Worm (Caenorhabditis elegans) whole organism, L4 larva: ENCODE measurements around the gene dyf-11.

Experiments
- D1046.2 ChIP-seq: fragments of 200-800 bp; sonication (Bioruptor generic); IDR thresholded peaks from 2 replicates; pipeline ENCODE4 v1.3.6; 2022; ENCODE audit warnings: missing genetic modification characterization, missing compliant biosample characterization
- R02D3.7 ChIP-seq: fragments of 150-350 bp; sonication (generic microtip); optimal IDR thresholded peaks from 3 replicates; lab custom pipeline; 2014; ENCODE audit warnings: missing biosample characterization, missing genetic modification characterization
- Y105C5A.15 ChIP-seq: fragments of 200-800 bp; sonication (Bioruptor generic); IDR thresholded peaks from 2 replicates; pipeline ENCODE4 v1.3.6; 2022; ENCODE audit warnings: missing genetic modification characterization, missing compliant biosample characterization
- Y5F2A.4 ChIP-seq: fragments of 200-800 bp; sonication (Bioruptor generic); optimal IDR thresholded peaks from 2 replicates; lab custom pipeline; 2018; ENCODE audit warnings: mild to moderate bottlenecking, missing genetic modification characterization, missing compliant biosample characterization
- aha-1 ChIP-seq: fragments of 150-350 bp; peaks from one replicate; lab custom pipeline; 2014; ENCODE audit warnings: missing biosample characterization, missing genetic modification characterization
- aly-2 ChIP-seq: sonication (generic microtip); optimal IDR thresholded peaks from 2 replicates; lab custom pipeline; 2018; ENCODE audit warnings: missing biosample characterization, missing genetic modification characterization
- ama-1 ChIP-seq: fragments of 150-350 bp; optimal IDR thresholded peaks from 2 replicates; lab custom pipeline; 2014; ENCODE audit warnings: inconsistent platforms, mixed read lengths
- arid-1 ChIP-seq: fragments of 200-800 bp; sonication (Bioruptor generic); conservative IDR thresholded peaks from 2 replicates; pipeline ENCODE4 v1.3.6; 2022; ENCODE audit warnings: missing genetic modification reagents, missing genetic modification characterization, missing compliant biosample characterization
- attf-4 ChIP-seq: sonication (generic microtip); optimal IDR thresholded peaks from 3 replicates; lab custom pipeline; 2017; ENCODE audit warnings: missing biosample characterization, missing genetic modification characterization
- ceh-32 ChIP-seq: sonication (generic microtip); optimal IDR thresholded peaks from 2 replicates; lab custom pipeline; 2016; ENCODE audit warnings: mild to moderate bottlenecking, missing genetic modification characterization, missing compliant biosample characterization; ENCODE audit not compliant: poor library complexity
- ces-1 ChIP-seq: fragments of 150-350 bp; sonication (generic microtip); optimal IDR thresholded peaks from 4 replicates; lab custom pipeline; 2014; ENCODE audit warnings: missing biosample characterization, missing genetic modification reagents, missing genetic modification characterization
- daf-8 ChIP-seq: fragments of 200-800 bp; sonication (Bioruptor generic); IDR thresholded peaks from 2 replicates; pipeline ENCODE4 v1.3.6; 2022; ENCODE audit warnings: missing genetic modification characterization, missing compliant biosample characterization
- dmd-8 ChIP-seq: fragments of 200-800 bp; sonication (Bioruptor generic); IDR thresholded peaks from 2 replicates; pipeline ENCODE4 v1.3.6; 2022; ENCODE audit warnings: missing genetic modification characterization, missing compliant biosample characterization
- duxl-1 ChIP-seq: sonication (generic microtip); optimal IDR thresholded peaks from 2 replicates; lab custom pipeline; 2016; ENCODE audit warnings: mild to moderate bottlenecking, missing genetic modification characterization, moderate library complexity, missing compliant biosample characterization; ENCODE audit not compliant: poor library complexity
- dve-1 ChIP-seq: sonication (generic microtip); optimal IDR thresholded peaks from 2 replicates; lab custom pipeline; 2017; ENCODE audit warnings: antibody characterized with exemption, mild to moderate bottlenecking, missing genetic modification characterization, missing compliant biosample characterization; ENCODE audit not compliant: insufficient read depth
- hlh-30 ChIP-seq: sonication (generic microtip); optimal IDR thresholded peaks from 2 replicates; lab custom pipeline; 2017; ENCODE audit warnings: antibody characterized with exemption, mild to moderate bottlenecking, missing genetic modification characterization, missing compliant biosample characterization; ENCODE audit not compliant: insufficient read depth
- lim-7 ChIP-seq: fragments of 200-800 bp; sonication (Bioruptor generic); IDR thresholded peaks from 2 replicates; pipeline ENCODE4 v1.3.6; 2022; ENCODE audit warnings: missing genetic modification characterization, missing compliant biosample characterization
- lin-1 ChIP-seq: fragments of 200-800 bp; sonication (Bioruptor generic); IDR thresholded peaks from 2 replicates; pipeline ENCODE4 v1.3.6; 2022; ENCODE audit warnings: missing genetic modification reagents, missing genetic modification characterization, missing compliant biosample characterization
- lin-13 ChIP-seq: fragments of 150-350 bp; optimal IDR thresholded peaks from 2 replicates; lab custom pipeline; 2014; ENCODE audit warnings: missing biosample characterization, missing genetic modification reagents, missing genetic modification characterization
- lin-29 ChIP-seq: fragments of 200-800 bp; sonication (Bioruptor generic); IDR thresholded peaks from 2 replicates; pipeline ENCODE4 v1.3.6; 2022; ENCODE audit warnings: missing genetic modification reagents, missing genetic modification characterization, missing compliant biosample characterization
- madf-5 ChIP-seq, 2 experiments: fragments of 200-800 bp; sonication (Bioruptor generic); IDR thresholded peaks; 2 replicates each; pipeline ENCODE4 v1.3.6; 2022; ENCODE audit warnings: missing compliant biosample characterization in 2 of 2, missing genetic modification characterization in 2 of 2
- madf-9 ChIP-seq: fragments of 200-800 bp; sonication (Bioruptor generic); conservative IDR thresholded peaks from 2 replicates; pipeline ENCODE4 v1.3.6; 2022; ENCODE audit warnings: missing genetic modification reagents, missing genetic modification characterization, missing compliant biosample characterization
- mdl-1 ChIP-seq, 2 experiments: fragments of 150-350 bp in 1 of 2; sonication (generic microtip) in 1 of 2; optimal IDR thresholded peaks; 2 replicates each; lab custom pipeline; 2014 to 2017; ENCODE audit warnings: missing biosample characterization in 2 of 2, missing genetic modification characterization in 2 of 2
- mdt-29 ChIP-seq: fragments of 200-800 bp; sonication (Bioruptor generic); IDR thresholded peaks from 2 replicates; pipeline ENCODE4 v1.3.6; 2022; ENCODE audit warnings: missing genetic modification reagents, missing genetic modification characterization, missing compliant biosample characterization
- mes-2 ChIP-seq: sonication (generic microtip); optimal IDR thresholded peaks from 2 replicates; lab custom pipeline; 2016; ENCODE audit warnings: missing genotype, mild to moderate bottlenecking, missing genetic modification characterization, missing compliant biosample characterization; ENCODE audit not compliant: poor library complexity, severe bottlenecking
- nhr-10 ChIP-seq: fragments of 150-350 bp; optimal IDR thresholded peaks from 2 replicates; lab custom pipeline; 2014; ENCODE audit warnings: missing biosample characterization, missing genetic modification characterization
- nhr-41 ChIP-seq: fragments of 200-800 bp; sonication (Bioruptor generic); IDR thresholded peaks from 2 replicates; pipeline ENCODE4 v1.3.6; 2022; ENCODE audit warnings: missing genetic modification reagents, missing genetic modification characterization, missing compliant biosample characterization
- nhr-42 ChIP-seq: fragments of 200-800 bp; sonication (Bioruptor generic); IDR thresholded peaks from 2 replicates; pipeline ENCODE4 v1.3.6; 2022; ENCODE audit warnings: missing genetic modification characterization, missing compliant biosample characterization
- nhr-48 ChIP-seq: sonication (generic microtip); optimal IDR thresholded peaks from 2 replicates; lab custom pipeline; 2016; ENCODE audit warnings: mild to moderate bottlenecking, missing genetic modification characterization, missing compliant biosample characterization
- php-3 ChIP-seq: fragments of 200-800 bp; sonication (Bioruptor generic); IDR thresholded peaks from 2 replicates; pipeline ENCODE4 v1.3.6; 2022; ENCODE audit warnings: missing genetic modification reagents, missing genetic modification characterization, missing compliant biosample characterization
- saeg-2 ChIP-seq: fragments of 200-800 bp; sonication (Bioruptor generic); IDR thresholded peaks from 2 replicates; pipeline ENCODE4 v1.3.6; 2022; ENCODE audit warnings: missing genetic modification reagents, missing genetic modification characterization, missing compliant biosample characterization
- set-16 ChIP-seq: fragments of 200-800 bp; sonication (Bioruptor generic); IDR thresholded peaks from 2 replicates; pipeline ENCODE4 v1.3.6; 2022; ENCODE audit warnings: missing genetic modification reagents, missing genetic modification characterization, missing compliant biosample characterization
- snpc-4 ChIP-seq: fragments of 150-350 bp; optimal IDR thresholded peaks from 2 replicates; lab custom pipeline; 2014; ENCODE audit warnings: missing biosample characterization, missing genetic modification characterization
- spr-1 ChIP-seq: sonication (generic microtip); optimal IDR thresholded peaks from 2 replicates; lab custom pipeline; 2016; ENCODE audit warnings: mild to moderate bottlenecking, missing genetic modification characterization, missing compliant biosample characterization
- unc-62 ChIP-seq, 3 experiments: fragments of 150-350 bp in 1 of 3; sonication (generic microtip); optimal IDR thresholded peaks in 2 of 3; peaks in 1 of 3; 1 replicate in 1 of 3; 2 replicates in 2 of 3; lab custom pipeline; 2014 to 2017; ENCODE audit warnings: missing biosample characterization in 3 of 3, missing genetic modification characterization in 3 of 3, missing genetic modification reagents in 3 of 3, missing genotype in 1 of 3

dyf-11 gene

ce11 chrX:763452-763851 is at the start of gene dyf-11:
Gene dyf-11, plus strand, starts transcription at chrX:763752.
- TF ChIP-seq aha-1 (peak; percentile 39), aly-2 (tag; lab: Kevin White, UChicago) (no peak), daf-8 (GFP tag; lab: Robert Waterston, UW) (no peak), saeg-2 (GFP tag; lab: Robert Waterston, UW) (no peak), dve-1 (tag; lab: Kevin White, UChicago) (no peak), Y5F2A.4 (no peak)

- TF ChIP-seq arid-1 (GFP tag; lab: Robert Waterston, UW): no peak
- no peak for TF ChIP-seq nhr-48 (tag; lab: Kevin White, UChicago)
- no peak for TF ChIP-seq R02D3.7
- no peak for TF ChIP-seq ceh-32 (tag; lab: Kevin White, UChicago)
- no peak for TF ChIP-seq lin-13
- no peak for TF ChIP-seq lin-1 (GFP tag; lab: Robert Waterston, UW)
- no peak for TF ChIP-seq spr-1
- TF ChIP-seq mdt-29 (GFP tag; lab: Robert Waterston, UW): no peak
- no peak for TF ChIP-seq Y105C5A.15 (GFP tag; lab: Robert Waterston, UW)
- TF ChIP-seq madf-5 (GFP tag; IDR thresholded peaks at IDR 0.05; lab: Robert Waterston, UW): no peak
- no peak for TF ChIP-seq lim-7 (GFP tag; lab: Robert Waterston, UW)
- TF ChIP-seq duxl-1 (tag; lab: Kevin White, UChicago): no peak
- no peak for TF ChIP-seq attf-4 (tag; lab: Kevin White, UChicago)
- no peak for TF ChIP-seq madf-9 (GFP tag; lab: Robert Waterston, UW)
- no peak for TF ChIP-seq lin-29 (GFP tag; lab: Robert Waterston, UW)
Observed at ce11 chrX:714398-714797, 49.2 kb upstream of the dyf-11 start, which contains the start of gene irk-2. Gene irk-2, minus strand, starts transcription at chrX:714498.

- no peak for TF ChIP-seq ama-1 (lab: Kevin White, UChicago)
- TF ChIP-seq nhr-10 (tag; lab: Kevin White, UChicago): no peak
- no peak for TF ChIP-seq nhr-41
- no peak for TF ChIP-seq unc-62 (GFP tag; optimal IDR thresholded peaks at IDR 0.05 in 1 of 2; lab: Kevin White, UChicago)
- no peak for TF ChIP-seq unc-62 (tag; optimal IDR thresholded peaks at IDR 0.05; lab: Kevin White, UChicago)
- no peak for TF ChIP-seq set-16
- TF ChIP-seq php-3 (GFP tag; lab: Robert Waterston, UW): no peak
- no peak for TF ChIP-seq aly-2 (tag; lab: Kevin White, UChicago)
- no peak for TF ChIP-seq ceh-32 (tag; lab: Kevin White, UChicago)
- TF ChIP-seq dmd-8 (GFP tag; lab: Robert Waterston, UW): no peak
- no peak for TF ChIP-seq D1046.2 (GFP tag; lab: Robert Waterston, UW)
- TF ChIP-seq, all 104 proteins: peak for 0
Observed at ce11 chrX:725868-726267, 37.7 kb upstream of the dyf-11 start, which contains the start of gene sli-1. Gene sli-1, minus strand, starts transcription at chrX:725968.

- TF ChIP-seq nhr-10 (tag; lab: Kevin White, UChicago) (no peak), ces-1 (GFP tag; lab: Kevin White, UChicago) (no peak), unc-62 (GFP tag; optimal IDR thresholded peaks at IDR 0.05 in 1 of 2; lab: Kevin White, UChicago) (peak in 1 of 2 experiments; percentile 53), unc-62 (tag; optimal IDR thresholded peaks at IDR 0.05; lab: Kevin White, UChicago) (no peak), nhr-42 (GFP tag; lab: Robert Waterston, UW) (no peak), mdl-1 (tag; optimal IDR thresholded peaks at IDR 0.05; lab: Kevin White, UChicago) (peak in 1 of 2 experiments; percentile 10), dmd-8 (GFP tag; lab: Robert Waterston, UW) (no peak), snpc-4 (tag; lab: Kevin White, UChicago) (no peak), mes-2 (tag; lab: Kevin White, UChicago) (peak; percentile 14), hlh-30 (tag; lab: Kevin White, UChicago) (peak; percentile 75)
Observed at ce11 chrX:726295-726694, 37.3 kb upstream of the dyf-11 start.
